Fruit fly (Drosophila melanogaster) S2 (cell line): ENCODE measurements around the gene dl.

Source experiments
- CG8478 ChIP-seq: fragments of >200 bp; optimal IDR thresholded peaks from 2 replicates; lab custom pipeline; 2018
- CTCF ChIP-seq, 2 experiments: fragments of >200 bp; optimal IDR thresholded peaks; 2 replicates each; lab custom pipeline; 2018

dm6 chr2L:17495759-17496158 is 45.6 kb upstream of the dl start:
- TF ChIP-seq CG8478 (lab: Kevin White, UChicago) (no peak), CTCF (optimal IDR thresholded peaks at IDR 0.05; lab: Kevin White, UChicago) (no peak)
